Worm (Caenorhabditis elegans) whole organism, L4/young adult: ENCODE measurements around the gene btbd-10.

Experiments used
- W03F9.2 ChIP-seq: fragments of 150-350 bp; optimal IDR thresholded peaks from 2 replicates; lab custom pipeline; 2014; ENCODE audit warnings: missing biosample characterization, missing genetic modification characterization
- dao-5 ChIP-seq: sonication (generic microtip); optimal IDR thresholded peaks from 2 replicates; lab custom pipeline; 2016; ENCODE audit warnings: missing genotype, missing genetic modification characterization, moderate library complexity, missing compliant biosample characterization
- him-1 ChIP-seq: sonication (generic microtip); optimal IDR thresholded peaks from 2 replicates; lab custom pipeline; 2016; ENCODE audit warnings: missing genotype, missing genetic modification reagents, missing genetic modification characterization, missing compliant biosample characterization

ce11 chrII:4891012-4891775, 13.6 kb upstream of the btbd-10 start, which contains the start of gene gst-9:
- TF ChIP-seq him-1 (tag; lab: Kevin White, UChicago) = no peak
- no peak for TF ChIP-seq W03F9.2 (tag; lab: Kevin White, UChicago)
- no peak for TF ChIP-seq dao-5 (tag; lab: Kevin White, UChicago)
